Worm (Caenorhabditis elegans) whole organism, young adult: ENCODE measurements around the gene wago-5.
A peak's percentile ranks its signal among the peaks of the same experiment; 100 is the strongest.

ENCODE experiments used
- C06A6.2 ChIP-seq: fragments of 200-800 bp; sonication (Bioruptor generic); conservative IDR thresholded peaks from 2 replicates; pipeline ENCODE4 v1.3.6; 2022; ENCODE audit warnings: missing genetic modification characterization, missing compliant biosample characterization
- T07F8.4 ChIP-seq: sonication (generic microtip); optimal IDR thresholded peaks from 2 replicates; lab custom pipeline; 2016; ENCODE audit warnings: mild to moderate bottlenecking, missing genetic modification characterization, moderate library complexity, missing compliant biosample characterization
- athp-1 ChIP-seq: sonication (generic microtip); optimal IDR thresholded peaks from 2 replicates; lab custom pipeline; 2017; ENCODE audit warnings: mild to moderate bottlenecking, missing genetic modification characterization, missing compliant biosample characterization
- dpl-1 ChIP-seq: fragments of 150-350 bp; optimal IDR thresholded peaks from 2 replicates; lab custom pipeline; 2014; ENCODE audit warnings: missing biosample characterization, missing genetic modification reagents, missing genetic modification characterization
- lin-35 ChIP-seq, 3 experiments: fragments of 150-350 bp in 2 of 3; sonication (generic microtip) in 1 of 3; optimal IDR thresholded peaks; 2 replicates each; lab custom pipeline; 2014 to 2018; ENCODE audit warnings: missing biosample characterization in 3 of 3, missing genetic modification characterization in 3 of 3, missing genetic modification reagents in 3 of 3
- mel-28 ChIP-seq: sonication (generic microtip); optimal IDR thresholded peaks from 2 replicates; lab custom pipeline; 2016; ENCODE audit warnings: borderline replicate concordance, mild to moderate bottlenecking, missing genetic modification characterization, missing compliant biosample characterization
- rpc-1 ChIP-seq, 2 experiments: fragments of 150-350 bp in 1 of 2; sonication (generic microtip) in 1 of 2; optimal IDR thresholded peaks; 2 replicates each; lab custom pipeline; 2014 to 2018; ENCODE audit warnings: missing biosample characterization in 1 of 2, missing genetic modification characterization in 1 of 2, missing genetic modification reagents in 1 of 2, missing genotype in 1 of 2

- TF ChIP-seq lin-35 (GFP tag; optimal IDR thresholded peaks at IDR 0.05; lab: Kevin White, UChicago), result peak in 1 of 3 experiments; percentile 55
- TF ChIP-seq C06A6.2 (GFP tag; lab: Robert Waterston, UW), result no peak
- no peak for TF ChIP-seq mel-28 (tag; lab: Kevin White, UChicago)
- peak; percentile 77 for TF ChIP-seq athp-1 (tag; lab: Kevin White, UChicago)
- TF ChIP-seq T07F8.4 (tag; lab: Kevin White, UChicago), result peak; percentile 84
- TF ChIP-seq dpl-1 (GFP tag; lab: Kevin White, UChicago), result no peak
- peak; percentile 90 for TF ChIP-seq rpc-1 (optimal IDR thresholded peaks at IDR 0.05; lab: Kevin White, UChicago)
- peak; percentile 89 for TF ChIP-seq rpc-1 (tag; optimal IDR thresholded peaks at IDR 0.05; lab: Kevin White, UChicago)
These were observed 33.1 kb downstream of the wago-5 start, which contains the start of gene K05F1.6 for ce11 chrII:5781935-5782921.
